Fruit fly (Drosophila melanogaster) whole organism, embryonic: ENCODE data around the gene saturn.
A peak's percentile ranks its signal among the peaks of the same experiment; 100 is the strongest.

Experiments
- Bdp1 ChIP-seq: fragments of 200-800 bp; sonication (Bioruptor generic); optimal IDR thresholded peaks from 3 replicates; lab custom pipeline; 2016; ENCODE audit warnings: missing biosample characterization, missing genetic modification characterization
- CG12299 ChIP-seq: fragments of 200-800 bp; sonication (Bioruptor generic); optimal IDR thresholded peaks from 2 replicates; lab custom pipeline; 2018; ENCODE audit warnings: missing biosample characterization, mild to moderate bottlenecking, missing genetic modification characterization
- CG13775 ChIP-seq: fragments of 200-800 bp; sonication (Bioruptor generic); optimal IDR thresholded peaks from 3 replicates; lab custom pipeline; 2017; ENCODE audit warnings: missing biosample characterization, mild to moderate bottlenecking, missing genetic modification characterization
- CG14965 ChIP-seq: fragments of 200-800 bp; sonication (Bioruptor generic); optimal IDR thresholded peaks from 2 replicates; lab custom pipeline; 2016; ENCODE audit warnings: missing biosample characterization, missing genetic modification characterization, borderline replicate concordance
- CG1602 ChIP-seq: fragments of 200-800 bp; sonication (Bioruptor generic); optimal IDR thresholded peaks from 3 replicates; lab custom pipeline; 2016; ENCODE audit warnings: missing biosample characterization, missing genetic modification characterization
- CG16815 ChIP-seq: fragments of 200-800 bp; sonication (Bioruptor generic); optimal IDR thresholded peaks from 3 replicates; lab custom pipeline; 2017; ENCODE audit warnings: missing biosample characterization, mild to moderate bottlenecking, missing genetic modification characterization
- CG17186 ChIP-seq: fragments of 200-800 bp; sonication (Bioruptor generic); optimal IDR thresholded peaks from 3 replicates; lab custom pipeline; 2017; ENCODE audit warnings: missing biosample characterization, missing genetic modification reagents, missing genetic modification characterization
- CG18619 ChIP-seq: fragments of 200-800 bp; sonication (Bioruptor generic); optimal IDR thresholded peaks from 3 replicates; lab custom pipeline; 2017; ENCODE audit warnings: missing biosample characterization, mild to moderate bottlenecking, missing genetic modification characterization
- CG18764 ChIP-seq: fragments of 200-800 bp; sonication (Bioruptor generic); optimal IDR thresholded peaks from 3 replicates; lab custom pipeline; 2016; ENCODE audit warnings: missing biosample characterization, missing genetic modification characterization
- CG31224 ChIP-seq: fragments of 200-800 bp; sonication (Bioruptor generic); IDR thresholded peaks from 2 replicates; pipeline ENCODE4 v1.3.6; 2022; ENCODE audit warnings: missing biosample characterization, missing genetic modification characterization
- CG4328 ChIP-seq: fragments of 200-800 bp; sonication (Bioruptor generic); optimal IDR thresholded peaks from 3 replicates; lab custom pipeline; 2017; ENCODE audit warnings: missing biosample characterization, missing genetic modification reagents, missing genetic modification characterization
- CG43689 ChIP-seq: fragments of 200-800 bp; sonication (Bioruptor generic); IDR thresholded peaks from 2 replicates; pipeline ENCODE4 v1.3.6; 2022; ENCODE audit warnings: missing biosample characterization, missing genetic modification characterization
- CG4820 ChIP-seq: fragments of 200-800 bp; sonication (Bioruptor generic); optimal IDR thresholded peaks from 3 replicates; lab custom pipeline; 2016; ENCODE audit warnings: missing biosample characterization, missing genetic modification characterization
- CG6765 ChIP-seq: fragments of 200-800 bp; sonication (Bioruptor generic); optimal IDR thresholded peaks from 3 replicates; lab custom pipeline; 2017; ENCODE audit warnings: missing biosample characterization, mild to moderate bottlenecking, missing genetic modification characterization
- CG7271 ChIP-seq: fragments of 200-800 bp; sonication (Bioruptor generic); optimal IDR thresholded peaks from 2 replicates; lab custom pipeline; 2018; ENCODE audit warnings: missing biosample characterization, mild to moderate bottlenecking, missing genetic modification characterization, moderate library complexity
- CG8281 ChIP-seq: fragments of 200-800 bp; sonication (Bioruptor generic); optimal IDR thresholded peaks from 2 replicates; lab custom pipeline; 2018; ENCODE audit warnings: missing biosample characterization, mild to moderate bottlenecking, missing genetic modification characterization, moderate library complexity
- CG8478 ChIP-seq: fragments of >200 bp; optimal IDR thresholded peaks from 2 replicates; lab custom pipeline; 2018
- CG8765 ChIP-seq: fragments of 200-800 bp; sonication (Bioruptor generic); IDR thresholded peaks from 2 replicates; pipeline ENCODE4 v1.3.6; 2022; ENCODE audit warnings: missing biosample characterization, missing genetic modification characterization
- CkIIα-i1 ChIP-seq: fragments of 200-800 bp; sonication (Bioruptor generic); IDR thresholded peaks from 2 replicates; pipeline ENCODE4 v1.3.6; 2022; ENCODE audit warnings: missing biosample characterization, missing genetic modification characterization
- CrebB ChIP-seq: fragments of 200-800 bp; sonication (Bioruptor generic); optimal IDR thresholded peaks from 3 replicates; lab custom pipeline; 2018; ENCODE audit warnings: missing biosample characterization, mild to moderate bottlenecking, missing genetic modification characterization
- H15 ChIP-seq: fragments of 200-800 bp; sonication (Bioruptor generic); IDR thresholded peaks from 3 replicates; pipeline ENCODE4 v1.3.6; 2022; ENCODE audit warnings: missing biosample characterization, missing genetic modification characterization
- Hmr ChIP-seq: fragments of 200-800 bp; sonication (Bioruptor generic); optimal IDR thresholded peaks from 3 replicates; lab custom pipeline; 2017; ENCODE audit warnings: mild to moderate bottlenecking, missing biosample characterization, missing genetic modification reagents, missing genetic modification characterization
- NC2α ChIP-seq: fragments of 200-800 bp; sonication (Bioruptor generic); optimal IDR thresholded peaks from 2 replicates; lab custom pipeline; 2016; ENCODE audit warnings: missing biosample characterization, missing genetic modification characterization
- Ptx1 ChIP-seq: fragments of 200-800 bp; sonication (Bioruptor generic); IDR thresholded peaks from 2 replicates; pipeline ENCODE4 v1.3.6; 2022; ENCODE audit warnings: missing biosample characterization, missing genetic modification characterization
- Usf ChIP-seq: fragments of 200-800 bp; sonication (Bioruptor generic); optimal IDR thresholded peaks from 2 replicates; lab custom pipeline; 2017; ENCODE audit warnings: missing genotype, missing biosample characterization, missing genetic modification characterization
- ac ChIP-seq: fragments of 200-800 bp; sonication (Bioruptor generic); optimal IDR thresholded peaks from 3 replicates; lab custom pipeline; 2017; ENCODE audit warnings: missing biosample characterization, mild to moderate bottlenecking, missing genetic modification characterization
- bsh ChIP-seq, 2 experiments: fragments of 200-800 bp; sonication (Bioruptor generic); optimal IDR thresholded peaks; 2 replicates each; lab custom pipeline; 2017 to 2018; ENCODE audit warnings: mild to moderate bottlenecking in 2 of 2, missing biosample characterization in 2 of 2, missing genetic modification characterization in 2 of 2, moderate library complexity in 1 of 2
- crc ChIP-seq: fragments of 200-800 bp; sonication (Bioruptor generic); optimal IDR thresholded peaks from 2 replicates; lab custom pipeline; 2016; ENCODE audit warnings: missing biosample characterization, missing genetic modification characterization
- gcm ChIP-seq: fragments of 200-800 bp; sonication (Bioruptor generic); optimal IDR thresholded peaks from 2 replicates; lab custom pipeline; 2019; ENCODE audit warnings: missing biosample characterization, mild to moderate bottlenecking, missing genetic modification characterization, moderate library complexity
- gsb ChIP-seq: fragments of 200-800 bp; sonication (Bioruptor generic); IDR thresholded peaks from 2 replicates; pipeline ENCODE4 v1.3.6; 2022; ENCODE audit warnings: missing biosample characterization, missing genetic modification characterization
- h ChIP-seq: fragments of >200 bp; optimal IDR thresholded peaks from 2 replicates; lab custom pipeline; 2017
- ham ChIP-seq: fragments of 200-800 bp; sonication (Bioruptor generic); IDR thresholded peaks from 2 replicates; pipeline ENCODE4 v1.3.6; 2022; ENCODE audit warnings: missing biosample characterization, missing genetic modification characterization
- inv ChIP-seq: fragments of 200-800 bp; sonication (Bioruptor generic); IDR thresholded peaks from 2 replicates; pipeline ENCODE4 v1.3.6; 2022; ENCODE audit warnings: missing biosample characterization, missing genetic modification characterization; ENCODE audit not compliant: partially characterized antibody
- lilli ChIP-seq: fragments of 200-800 bp; sonication (Bioruptor generic); optimal IDR thresholded peaks from 3 replicates; lab custom pipeline; 2016; ENCODE audit warnings: missing biosample characterization, missing genetic modification characterization
- lola ChIP-seq, 3 experiments: fragments of >200 bp in 2 of 3; fragments of 200-800 bp in 1 of 3; sonication (Bioruptor generic) in 1 of 3; optimal IDR thresholded peaks; 2 replicates each; lab custom pipeline; 2017 to 2019; ENCODE audit warnings: missing biosample characterization in 3 of 3, missing genetic modification characterization in 3 of 3, mild to moderate bottlenecking in 1 of 3, moderate library complexity in 1 of 3
- nau ChIP-seq: fragments of 200-800 bp; sonication (Bioruptor generic); optimal IDR thresholded peaks from 3 replicates; lab custom pipeline; 2017; ENCODE audit warnings: missing biosample characterization, mild to moderate bottlenecking, missing genetic modification characterization, missing genetic modification reagents
- nmo ChIP-seq: fragments of 200-800 bp; sonication (Bioruptor generic); optimal IDR thresholded peaks from 2 replicates; lab custom pipeline; 2018; ENCODE audit warnings: missing biosample characterization, mild to moderate bottlenecking, missing genetic modification characterization, moderate library complexity
- psq ChIP-seq: fragments of 200-800 bp; sonication (Bioruptor generic); optimal IDR thresholded peaks from 2 replicates; lab custom pipeline; 2017; ENCODE audit warnings: missing biosample characterization, missing genetic modification characterization
- ranshi ChIP-seq: fragments of 200-800 bp; sonication (Bioruptor generic); IDR thresholded peaks from 2 replicates; pipeline ENCODE4 v1.3.6; 2022; ENCODE audit warnings: missing biosample characterization, missing genetic modification characterization
- repo ChIP-seq: fragments of 200-800 bp; sonication (Bioruptor generic); optimal IDR thresholded peaks from 2 replicates; lab custom pipeline; 2016; ENCODE audit warnings: missing biosample characterization, missing genetic modification characterization
- sim ChIP-seq: fragments of 200-800 bp; sonication (Bioruptor generic); IDR thresholded peaks from 2 replicates; pipeline ENCODE4 v1.3.6; 2022; ENCODE audit warnings: missing biosample characterization, missing genetic modification characterization
- so ChIP-seq: fragments of 200-800 bp; sonication (Bioruptor generic); IDR thresholded peaks from 3 replicates; pipeline ENCODE4 v1.3.6; 2022; ENCODE audit warnings: missing biosample characterization, missing genetic modification characterization
- sr ChIP-seq: fragments of 200-800 bp; sonication (Bioruptor generic); IDR thresholded peaks from 3 replicates; pipeline ENCODE4 v1.3.6; 2022; ENCODE audit warnings: missing biosample characterization, missing genetic modification characterization
- ssp ChIP-seq: fragments of 200-800 bp; sonication (Bioruptor generic); IDR thresholded peaks from 2 replicates; pipeline ENCODE4 v1.3.6; 2022; ENCODE audit warnings: missing biosample characterization, missing genetic modification characterization
- wor ChIP-seq: fragments of 200-800 bp; sonication (Bioruptor generic); IDR thresholded peaks from 2 replicates; pipeline ENCODE4 v1.3.6; 2022; ENCODE audit warnings: missing biosample characterization, missing genetic modification characterization
- z ChIP-seq: fragments of 200-800 bp; sonication (Bioruptor generic); IDR thresholded peaks from 3 replicates; pipeline ENCODE4 v1.3.6; 2022; ENCODE audit warnings: missing biosample characterization, missing genetic modification characterization

Gene saturn

dm6 chr3L:14217677-14218254 lies 14.6 kb downstream of the saturn start, which contains the start of gene CG7768 (continued):
- TF ChIP-seq CG12299 (tag; lab: Kevin White, UChicago): peak; percentile 63
- TF ChIP-seq CG4820 (GFP tag; lab: Kevin White, UChicago): no peak
- no peak for TF ChIP-seq CG16815 (GFP tag; lab: Kevin White, UChicago)
- TF ChIP-seq ranshi: peak; percentile 60; the same call in 1 of the 2 replicates
- peak; percentile 4 for TF ChIP-seq lilli
- TF ChIP-seq CG18619 (GFP tag; lab: Kevin White, UChicago): peak; percentile 53
- no peak for TF ChIP-seq lola (GFP tag; optimal IDR thresholded peaks at IDR 0.05; lab: Kevin White, UChicago)
- no peak for TF ChIP-seq CG8765 (GFP tag; lab: Robert Waterston, UW)
- TF ChIP-seq ac (GFP tag; lab: Kevin White, UChicago): no peak
- TF ChIP-seq so (GFP tag; lab: Robert Waterston, UW): no peak
- TF ChIP-seq sim (GFP tag; lab: Robert Waterston, UW): no peak
- TF ChIP-seq CG4328 (GFP tag; lab: Kevin White, UChicago): peak; percentile 45
- peak; percentile 21 for TF ChIP-seq CG18764 (GFP tag; lab: Kevin White, UChicago)
- peak; percentile 73 for TF ChIP-seq CrebB (tag; lab: Kevin White, UChicago)
- peak; percentile 39 for TF ChIP-seq crc
- TF ChIP-seq psq (GFP tag; lab: Kevin White, UChicago): no peak
- TF ChIP-seq H15 (GFP tag; lab: Robert Waterston, UW): no peak
- peak; percentile 6 for TF ChIP-seq CG14965 (GFP tag; lab: Kevin White, UChicago)
- no peak for TF ChIP-seq CG7271 (tag; lab: Kevin White, UChicago)
- TF ChIP-seq inv (GFP tag; lab: Robert Waterston, UW): no peak
- TF ChIP-seq gcm (GFP tag; lab: Kevin White, UChicago): no peak
- no peak for TF ChIP-seq h (lab: Kevin White, UChicago)
- no peak for TF ChIP-seq CG8478 (lab: Kevin White, UChicago)
- TF ChIP-seq CkIIα-i1 (GFP tag; lab: Robert Waterston, UW): no peak
- no peak for TF ChIP-seq z
- no peak for TF ChIP-seq CG1602 (GFP tag; lab: Kevin White, UChicago)
- no peak for TF ChIP-seq wor (GFP tag; lab: Robert Waterston, UW)
- TF ChIP-seq Ptx1: no peak
- no peak for TF ChIP-seq CG13775 (GFP tag; lab: Kevin White, UChicago)
- TF ChIP-seq ham (GFP tag; lab: Robert Waterston, UW): no peak
- no peak for TF ChIP-seq Bdp1
- TF ChIP-seq CG17186 (GFP tag; lab: Kevin White, UChicago): no peak
- TF ChIP-seq CG31224 (GFP tag; lab: Robert Waterston, UW): 0 out of 2 replicates have a peak, but pooled peaks have one; percentile 20
- TF ChIP-seq sr (GFP tag; lab: Robert Waterston, UW): no peak
- TF ChIP-seq bsh (GFP tag; optimal IDR thresholded peaks at IDR 0.05; lab: Kevin White, UChicago): no peak
- TF ChIP-seq CG6765 (GFP tag; lab: Kevin White, UChicago): peak; percentile 78
- TF ChIP-seq ssp (GFP tag; lab: Robert Waterston, UW): no peak
- TF ChIP-seq nau (GFP tag; lab: Kevin White, UChicago): peak; percentile 77
- TF ChIP-seq NC2α (GFP tag; lab: Kevin White, UChicago): no peak
- TF ChIP-seq gsb (GFP tag; lab: Robert Waterston, UW): no peak
- no peak for TF ChIP-seq repo (GFP tag; lab: Kevin White, UChicago)
- peak; percentile 84 for TF ChIP-seq Hmr (GFP tag; lab: Kevin White, UChicago)
- TF ChIP-seq Usf (GFP tag; lab: Kevin White, UChicago): no peak
- TF ChIP-seq nmo: no peak
- TF ChIP-seq CG8281: peak; percentile 20
- no peak for TF ChIP-seq CG43689 (GFP tag; lab: Robert Waterston, UW)
